Worm (Caenorhabditis elegans) whole organism, young adult: ENCODE measurements around the gene srw-67.

Experiments
- B0261.1 ChIP-seq: sonication (generic microtip); optimal IDR thresholded peaks from 2 replicates; lab custom pipeline; 2016; ENCODE audit warnings: mild to moderate bottlenecking, missing genetic modification characterization, moderate library complexity, missing compliant biosample characterization
- B0336.3 ChIP-seq: fragments of 200-800 bp; sonication (Bioruptor generic); IDR thresholded peaks from 2 replicates; pipeline ENCODE4 v1.3.6; 2022; ENCODE audit warnings: missing genetic modification characterization, missing compliant biosample characterization
- D2030.7 ChIP-seq: fragments of 200-800 bp; sonication (Bioruptor generic); IDR thresholded peaks from 2 replicates; pipeline ENCODE4 v1.3.6; 2022; ENCODE audit warnings: missing genetic modification reagents, missing genetic modification characterization, missing compliant biosample characterization
- F22D6.2 ChIP-seq: sonication (generic microtip); optimal IDR thresholded peaks from 2 replicates; lab custom pipeline; 2016; ENCODE audit warnings: mild to moderate bottlenecking, missing genetic modification characterization, missing compliant biosample characterization
- F37B4.10 ChIP-seq: fragments of 200-800 bp; sonication (Bioruptor generic); IDR thresholded peaks from 2 replicates; pipeline ENCODE4 v1.3.6; 2022; ENCODE audit warnings: missing genetic modification characterization, missing compliant biosample characterization
- F55B11.4 ChIP-seq: sonication (generic microtip); optimal IDR thresholded peaks from 2 replicates; lab custom pipeline; 2016; ENCODE audit warnings: missing compliant biosample characterization, missing genetic modification characterization, borderline replicate concordance; ENCODE audit not compliant: insufficient read depth
- F57A8.1 ChIP-seq: fragments of 200-800 bp; sonication (Bioruptor generic); optimal IDR thresholded peaks from 2 replicates; lab custom pipeline; 2018; ENCODE audit warnings: mild to moderate bottlenecking, missing genetic modification characterization, moderate library complexity, missing compliant biosample characterization
- T07F8.4 ChIP-seq: sonication (generic microtip); optimal IDR thresholded peaks from 2 replicates; lab custom pipeline; 2016; ENCODE audit warnings: mild to moderate bottlenecking, missing genetic modification characterization, moderate library complexity, missing compliant biosample characterization
- T26A5.8 ChIP-seq: sonication (generic microtip); optimal IDR thresholded peaks from 2 replicates; lab custom pipeline; 2016; ENCODE audit warnings: missing genetic modification characterization, missing compliant biosample characterization
- Y53F4B.3 ChIP-seq: fragments of 200-800 bp; sonication (Bioruptor generic); IDR thresholded peaks from 2 replicates; pipeline ENCODE4 v1.3.6; 2022; ENCODE audit warnings: missing genetic modification reagents, missing genetic modification characterization, missing compliant biosample characterization
- Y53G8AR.9 ChIP-seq: fragments of 200-800 bp; sonication (Bioruptor generic); conservative IDR thresholded peaks from 2 replicates; pipeline ENCODE4 v1.3.6; 2022; ENCODE audit warnings: missing genetic modification reagents, missing genetic modification characterization, missing compliant biosample characterization
- Y56A3A.18 ChIP-seq: fragments of 200-800 bp; sonication (Bioruptor generic); IDR thresholded peaks from 2 replicates; pipeline ENCODE4 v1.3.6; 2022; ENCODE audit warnings: missing genetic modification reagents, missing genetic modification characterization, missing compliant biosample characterization
- akir-1 ChIP-seq: fragments of 200-800 bp; sonication (Bioruptor generic); optimal IDR thresholded peaks from 2 replicates; lab custom pipeline; 2018; ENCODE audit warnings: mild to moderate bottlenecking, missing genetic modification characterization, moderate library complexity, missing compliant biosample characterization
- athp-1 ChIP-seq: sonication (generic microtip); optimal IDR thresholded peaks from 2 replicates; lab custom pipeline; 2017; ENCODE audit warnings: mild to moderate bottlenecking, missing genetic modification characterization, missing compliant biosample characterization
- attf-5 ChIP-seq: fragments of 200-800 bp; sonication (Bioruptor generic); optimal IDR thresholded peaks from 2 replicates; lab custom pipeline; 2018; ENCODE audit warnings: mild to moderate bottlenecking, missing genetic modification characterization, missing compliant biosample characterization
- attf-6 ChIP-seq: fragments of 200-800 bp; sonication (Bioruptor generic); IDR thresholded peaks from 2 replicates; pipeline ENCODE4 v1.3.6; 2022; ENCODE audit warnings: missing genetic modification reagents, missing genetic modification characterization, missing compliant biosample characterization
- bed-2 ChIP-seq: fragments of 200-800 bp; sonication (Bioruptor generic); IDR thresholded peaks from 2 replicates; pipeline ENCODE4 v1.3.6; 2022; ENCODE audit warnings: missing genetic modification reagents, missing genetic modification characterization, missing compliant biosample characterization
- ccch-3 ChIP-seq: fragments of 200-800 bp; sonication (Bioruptor generic); optimal IDR thresholded peaks from 2 replicates; lab custom pipeline; 2018; ENCODE audit warnings: mild to moderate bottlenecking, missing genetic modification characterization, missing compliant biosample characterization
- ceh-58 ChIP-seq: fragments of 200-800 bp; sonication (Bioruptor generic); IDR thresholded peaks from 2 replicates; pipeline ENCODE4 v1.3.6; 2022; ENCODE audit warnings: missing genetic modification characterization, missing compliant biosample characterization
- ceh-91 ChIP-seq: fragments of 200-800 bp; sonication (Bioruptor generic); IDR thresholded peaks from 2 replicates; pipeline ENCODE4 v1.3.6; 2022; ENCODE audit warnings: missing genetic modification reagents, missing genetic modification characterization, missing compliant biosample characterization
- chd-7 ChIP-seq: sonication (generic microtip); optimal IDR thresholded peaks from 2 replicates; lab custom pipeline; 2016; ENCODE audit warnings: mild to moderate bottlenecking, missing genetic modification characterization, moderate library complexity, missing compliant biosample characterization
- egrh-3 ChIP-seq: fragments of 200-800 bp; sonication (Bioruptor generic); IDR thresholded peaks from 2 replicates; pipeline ENCODE4 v1.3.6; 2022; ENCODE audit warnings: missing genetic modification reagents, missing genetic modification characterization, missing compliant biosample characterization
- ekl-4 ChIP-seq: fragments of 200-800 bp; sonication (Bioruptor generic); IDR thresholded peaks from 2 replicates; pipeline ENCODE4 v1.3.6; 2022; ENCODE audit warnings: missing genetic modification reagents, missing genetic modification characterization, missing compliant biosample characterization
- hlh-12 ChIP-seq: sonication (generic microtip); optimal IDR thresholded peaks from 2 replicates; lab custom pipeline; 2016; ENCODE audit warnings: missing genetic modification characterization, missing compliant biosample characterization
- hsf-1 ChIP-seq: fragments of 200-800 bp; sonication (Bioruptor generic); IDR thresholded peaks from 2 replicates; pipeline ENCODE4 v1.3.6; 2022; ENCODE audit warnings: missing genetic modification reagents, missing genetic modification characterization, missing compliant biosample characterization
- lag-1 ChIP-seq: fragments of 200-800 bp; sonication (Bioruptor generic); IDR thresholded peaks from 2 replicates; pipeline ENCODE4 v1.3.6; 2022; ENCODE audit warnings: missing genetic modification reagents, missing genetic modification characterization, missing compliant biosample characterization
- lin-26 ChIP-seq: fragments of 200-800 bp; sonication (Bioruptor generic); IDR thresholded peaks from 2 replicates; pipeline ENCODE4 v1.3.6; 2022; ENCODE audit warnings: missing genetic modification reagents, missing genetic modification characterization, missing compliant biosample characterization
- lin-35 ChIP-seq, 3 experiments: fragments of 150-350 bp in 2 of 3; sonication (generic microtip) in 1 of 3; optimal IDR thresholded peaks; 2 replicates each; lab custom pipeline; 2014 to 2018; ENCODE audit warnings: missing biosample characterization in 3 of 3, missing genetic modification characterization in 3 of 3, missing genetic modification reagents in 3 of 3
- lin-54 ChIP-seq: fragments of 200-800 bp; sonication (Bioruptor generic); optimal IDR thresholded peaks from 2 replicates; lab custom pipeline; 2018; ENCODE audit warnings: mild to moderate bottlenecking, missing genetic modification characterization, missing compliant biosample characterization
- lsl-1 ChIP-seq: fragments of 200-800 bp; sonication (Bioruptor generic); optimal IDR thresholded peaks from 2 replicates; lab custom pipeline; 2018; ENCODE audit warnings: mild to moderate bottlenecking, missing genetic modification characterization, moderate library complexity, missing compliant biosample characterization
- lsy-27 ChIP-seq: sonication (generic microtip); optimal IDR thresholded peaks from 2 replicates; lab custom pipeline; 2017; ENCODE audit warnings: missing genetic modification characterization, mild to moderate bottlenecking, missing compliant biosample characterization, antibody characterized with exemption, missing genotype, borderline replicate concordance; ENCODE audit not compliant: insufficient read depth
- madf-10 ChIP-seq: sonication (generic microtip); optimal IDR thresholded peaks from 2 replicates; lab custom pipeline; 2016; ENCODE audit warnings: mild to moderate bottlenecking, missing genetic modification characterization, missing compliant biosample characterization
- madf-8 ChIP-seq: fragments of 200-800 bp; sonication (Bioruptor generic); conservative IDR thresholded peaks from 2 replicates; pipeline ENCODE4 v1.3.6; 2022; ENCODE audit warnings: missing genetic modification reagents, missing genetic modification characterization, missing compliant biosample characterization
- mes-4 ChIP-seq: sonication (generic microtip); optimal IDR thresholded peaks from 2 replicates; lab custom pipeline; 2016; ENCODE audit warnings: missing genotype, missing genetic modification characterization, missing compliant biosample characterization
- nhr-120 ChIP-seq: fragments of 200-800 bp; sonication (Bioruptor generic); IDR thresholded peaks from 2 replicates; pipeline ENCODE4 v1.3.6; 2022; ENCODE audit warnings: missing genetic modification characterization, missing compliant biosample characterization
- nhr-27 ChIP-seq: fragments of 200-800 bp; sonication (Bioruptor generic); optimal IDR thresholded peaks from 2 replicates; lab custom pipeline; 2018; ENCODE audit warnings: mild to moderate bottlenecking, missing genetic modification characterization, moderate library complexity, missing compliant biosample characterization
- nhr-80 ChIP-seq: sonication (generic microtip); optimal IDR thresholded peaks from 2 replicates; lab custom pipeline; 2016; ENCODE audit warnings: missing genetic modification characterization, missing compliant biosample characterization
- pbrm-1 ChIP-seq: fragments of 200-800 bp; sonication (Bioruptor generic); IDR thresholded peaks from 2 replicates; pipeline ENCODE4 v1.3.6; 2022; ENCODE audit warnings: missing genetic modification reagents, missing genetic modification characterization, missing compliant biosample characterization
- rcor-1 ChIP-seq: fragments of 200-800 bp; sonication (Bioruptor generic); IDR thresholded peaks from 2 replicates; pipeline ENCODE4 v1.3.6; 2022; ENCODE audit warnings: missing genetic modification reagents, missing genetic modification characterization, missing compliant biosample characterization
- snpc-1.1 ChIP-seq: sonication (generic microtip); optimal IDR thresholded peaks from 2 replicates; lab custom pipeline; 2017; ENCODE audit warnings: missing genetic modification characterization, mild to moderate bottlenecking, missing compliant biosample characterization, antibody characterized with exemption, moderate library complexity, missing genotype, missing genetic modification reagents; ENCODE audit not compliant: insufficient read depth
- somi-1 ChIP-seq: fragments of 200-800 bp; sonication (Bioruptor generic); optimal IDR thresholded peaks from 2 replicates; lab custom pipeline; 2018; ENCODE audit warnings: mild to moderate bottlenecking, missing genetic modification characterization, missing compliant biosample characterization
- tbp1 ChIP-seq: fragments of 200-800 bp; sonication (Bioruptor generic); optimal IDR thresholded peaks from 2 replicates; lab custom pipeline; 2018; ENCODE audit warnings: mild to moderate bottlenecking, missing genetic modification characterization, missing compliant biosample characterization
- unc-130 ChIP-seq: sonication (generic microtip); optimal IDR thresholded peaks from 2 replicates; lab custom pipeline; 2016; ENCODE audit warnings: missing genetic modification reagents, missing genetic modification characterization, missing compliant biosample characterization
- zim-3 ChIP-seq: sonication (generic microtip); optimal IDR thresholded peaks from 2 replicates; lab custom pipeline; 2017; ENCODE audit warnings: mild to moderate bottlenecking, missing genetic modification characterization, moderate library complexity, missing compliant biosample characterization
- ztf-6 ChIP-seq: fragments of 200-800 bp; sonication (Bioruptor generic); IDR thresholded peaks from 2 replicates; pipeline ENCODE4 v1.3.6; 2022; ENCODE audit warnings: missing genetic modification reagents, missing genetic modification characterization, missing compliant biosample characterization

Gene srw-67

DNA sequence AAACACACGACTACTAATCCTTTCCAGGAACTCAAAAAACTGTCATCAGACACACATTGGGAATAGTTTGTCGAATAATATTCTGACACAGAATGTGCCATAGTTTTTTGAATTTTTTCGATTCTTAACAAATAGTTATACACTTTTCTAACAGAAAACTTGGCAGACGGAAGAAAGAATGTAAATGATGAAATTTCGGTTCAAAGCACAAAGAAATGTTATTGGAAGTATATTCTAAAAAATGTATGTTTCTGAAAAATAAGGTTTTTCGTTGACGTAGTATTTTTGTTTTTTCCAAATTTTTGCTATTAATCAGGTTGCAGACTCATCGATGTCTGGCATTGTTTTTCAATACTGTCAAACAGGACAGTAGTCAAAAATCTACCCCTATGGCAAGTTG lies 43.4 kb downstream of the srw-67 start, which contains the start of gene srh-92:
srh-92 (minus strand) TSS at position 101 of the 400 bp plus-strand sequence.
- TF ChIP-seq Y56A3A.18 (GFP tag; lab: Robert Waterston, UW) = no peak
- TF ChIP-seq T26A5.8 (tag; lab: Kevin White, UChicago) = no peak
- no peak for TF ChIP-seq attf-6 (GFP tag; lab: Robert Waterston, UW)
- no peak for TF ChIP-seq B0261.1
- TF ChIP-seq ztf-6 (GFP tag; lab: Robert Waterston, UW) = no peak
- no peak for TF ChIP-seq ccch-3 (GFP tag; lab: Kevin White, UChicago)
- no peak for TF ChIP-seq madf-8
- TF ChIP-seq unc-130 (GFP tag; lab: Kevin White, UChicago) = no peak
- TF ChIP-seq bed-2 (GFP tag; lab: Robert Waterston, UW) = no peak
- no peak for TF ChIP-seq B0336.3 (GFP tag; lab: Robert Waterston, UW)

DNA sequence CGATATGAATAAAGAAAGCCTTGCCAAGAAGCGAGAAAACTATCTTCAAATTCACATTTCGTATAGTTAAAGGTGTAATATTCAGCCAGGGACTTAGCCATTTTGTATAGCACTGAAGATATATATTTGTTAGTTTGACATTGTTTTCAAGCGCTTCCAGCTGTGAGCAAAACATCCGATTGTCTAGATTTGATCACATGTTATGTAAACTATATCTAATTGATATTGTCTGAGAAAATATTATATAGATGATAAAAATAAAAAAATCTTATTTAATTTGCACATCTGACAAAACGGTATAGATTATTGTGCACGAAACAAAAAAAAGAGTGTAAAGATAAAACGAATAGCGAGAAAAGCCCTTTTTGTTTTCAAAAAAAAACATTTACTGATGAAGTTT lies 47.2 kb downstream of the srw-67 start, which contains the start of gene srh-89:
srh-89 (minus strand) TSS at position 101 of the 400 bp plus-strand sequence.
- TF ChIP-seq lsl-1 (GFP tag; lab: Kevin White, UChicago) = no peak
- no peak for TF ChIP-seq lag-1 (GFP tag; lab: Robert Waterston, UW)
- no peak for TF ChIP-seq T07F8.4 (tag; lab: Kevin White, UChicago)
- TF ChIP-seq attf-5 (GFP tag; lab: Kevin White, UChicago) = no peak
- no peak for TF ChIP-seq lin-54
- TF ChIP-seq madf-10 (tag; lab: Kevin White, UChicago) = no peak
- no peak for TF ChIP-seq zim-3 (tag; lab: Kevin White, UChicago)
- TF ChIP-seq, all 124 proteins: peak for 0

DNA sequence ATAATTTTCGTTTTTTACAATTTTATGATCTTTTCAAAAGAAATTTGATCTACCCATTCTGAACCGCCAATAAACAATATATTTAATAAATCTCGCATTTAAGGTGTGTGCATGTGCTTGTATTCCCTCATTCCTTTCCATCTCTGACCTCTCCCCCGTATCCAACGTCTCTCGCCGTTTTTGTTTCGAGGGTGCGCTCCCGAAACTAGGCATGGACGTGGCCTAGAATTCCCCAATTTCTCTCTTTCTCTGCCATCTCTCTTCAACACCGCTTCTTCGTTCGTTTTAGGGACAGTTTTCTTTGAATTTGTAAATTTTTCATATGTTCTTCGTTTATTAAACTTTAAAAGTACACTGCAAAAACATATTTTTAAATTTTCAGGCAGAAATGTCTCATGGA lies 48.0 kb downstream of the srw-67 start, which contains the start of gene F25E5.1:
F25E5.1 (plus strand) TSS at position 376 of the 400 bp plus-strand sequence.
- no peak for TF ChIP-seq lsy-27 (tag; lab: Kevin White, UChicago)
- TF ChIP-seq egrh-3 (GFP tag; lab: Robert Waterston, UW) = 0 out of 2 replicates have a peak, but pooled peaks have one; percentile 34
- TF ChIP-seq zim-3 (tag; lab: Kevin White, UChicago) = no peak
- TF ChIP-seq bed-2 (GFP tag; lab: Robert Waterston, UW) = 0 out of 2 replicates have a peak, but pooled peaks have one; percentile 67
- no peak for TF ChIP-seq F57A8.1 (GFP tag; lab: Kevin White, UChicago)
- no peak for TF ChIP-seq tbp1 (GFP tag; lab: Kevin White, UChicago)
- TF ChIP-seq nhr-80 = peak; percentile 60
- TF ChIP-seq ceh-91 (GFP tag; lab: Robert Waterston, UW) = no peak
- TF ChIP-seq lin-26 (GFP tag; lab: Robert Waterston, UW) = no peak
- peak; percentile 46 for TF ChIP-seq madf-8
- TF ChIP-seq Y53F4B.3 (GFP tag; lab: Robert Waterston, UW) = no peak
- TF ChIP-seq nhr-120 = no peak
- peak; percentile 61 for TF ChIP-seq athp-1 (tag; lab: Kevin White, UChicago)
- 0 out of 2 replicates have a peak, but pooled peaks have one; percentile 32 for TF ChIP-seq rcor-1
- TF ChIP-seq F22D6.2 (tag; lab: Kevin White, UChicago) = no peak
- peak; percentile 68; the same call in 1 of the 2 replicates for TF ChIP-seq pbrm-1 (GFP tag; lab: Robert Waterston, UW)
- TF ChIP-seq somi-1 (GFP tag; lab: Kevin White, UChicago) = no peak
- no peak for TF ChIP-seq ceh-58 (GFP tag; lab: Robert Waterston, UW)
- TF ChIP-seq D2030.7 = no peak
- TF ChIP-seq madf-10 (tag; lab: Kevin White, UChicago) = no peak
- no peak for TF ChIP-seq mes-4 (tag; lab: Kevin White, UChicago)
- no peak for TF ChIP-seq F55B11.4 (tag; lab: Kevin White, UChicago)
- TF ChIP-seq F37B4.10 (GFP tag; lab: Robert Waterston, UW) = no peak
- TF ChIP-seq lin-35 (GFP tag; optimal IDR thresholded peaks at IDR 0.05; lab: Kevin White, UChicago) = no peak
- no peak for TF ChIP-seq nhr-27 (tag; lab: Kevin White, UChicago)
- TF ChIP-seq chd-7 (tag; lab: Kevin White, UChicago) = no peak
- no peak for TF ChIP-seq hlh-12 (tag; lab: Kevin White, UChicago)
- no peak for TF ChIP-seq Y53G8AR.9 (GFP tag; lab: Robert Waterston, UW)
- TF ChIP-seq akir-1 = no peak
- TF ChIP-seq ekl-4 (GFP tag; lab: Robert Waterston, UW) = 0 out of 2 replicates have a peak, but pooled peaks have one; percentile 27
- no peak for TF ChIP-seq snpc-1.1
- no peak for TF ChIP-seq hsf-1 (GFP tag; lab: Robert Waterston, UW)
